Worm (Caenorhabditis elegans): Measurements from ENCODE around the gene K04E7.1.

- TF ChIP-seq mep-1 (tag; optimal IDR thresholded peaks at IDR 0.05) (no peak), sox-4 (tag; optimal IDR thresholded peaks at IDR 0.05) (no peak), fkh-10 (GFP tag; optimal IDR thresholded peaks at IDR 0.05) (no peak), ztf-11 (tag; optimal IDR thresholded peaks at IDR 0.05) (no peak)
Measured at ce11 chrX:6505008-6505407, 43.2 kb downstream of the K04E7.1 start, which contains the start of gene cdf-1.

Data from whole organism, L1 larva.